Fruit fly (Drosophila melanogaster): Measurements from ENCODE around the gene Vps60.

The Vps60 gene

dm6 chr3L:17621451-17621946, at the start of gene Vps60, which contains the start of gene anchor:
Vps60 (minus strand) TSS chr3L:17621625.
anchor (plus strand) TSS chr3L:17621824.
- no peak for TF ChIP-seq CG8301 (tag; optimal IDR thresholded peaks at IDR 0.05)
- TF ChIP-seq CG34367 (tag; optimal IDR thresholded peaks at IDR 0.05), result no peak
- peak; percentile 43 for TF ChIP-seq Snoo (tag; optimal IDR thresholded peaks at IDR 0.05)
- TF ChIP-seq CG10348 (GFP tag; IDR thresholded peaks at IDR 0.05), result no peak
- no peak for TF ChIP-seq gl (tag; optimal IDR thresholded peaks at IDR 0.05)
- no peak; the same call in 2 of the 3 replicates for TF ChIP-seq CG4496 (GFP tag; IDR thresholded peaks at IDR 0.05)
- peak; percentile 19 for TF ChIP-seq CG8159 (tag; optimal IDR thresholded peaks at IDR 0.05)
- peak; percentile 10; the same call in 1 of the 2 replicates for TF ChIP-seq CG32121 (GFP tag; IDR thresholded peaks at IDR 0.05)
- no peak for TF ChIP-seq Pif1A (GFP tag; optimal IDR thresholded peaks at IDR 0.05)
- TF ChIP-seq CG9948 (tag; optimal IDR thresholded peaks at IDR 0.05), result no peak
- TF ChIP-seq Pif1B (GFP tag; optimal IDR thresholded peaks at IDR 0.05), result peak; percentile 32
- TF ChIP-seq fd96Ca (GFP tag; IDR thresholded peaks at IDR 0.05), result no peak
- TF ChIP-seq CG13204 (GFP tag; optimal IDR thresholded peaks at IDR 0.05), result no peak
- no peak for TF ChIP-seq CG14655 (GFP tag; optimal IDR thresholded peaks at IDR 0.05)
- peak; percentile 24 for TF ChIP-seq CG15710 (tag; optimal IDR thresholded peaks at IDR 0.05)
- peak; percentile 41 for TF ChIP-seq EcR (GFP tag; optimal IDR thresholded peaks at IDR 0.05)
- TF ChIP-seq rn (GFP tag; IDR thresholded peaks at IDR 0.05), result no peak
- no peak for TF ChIP-seq D1 (tag; optimal IDR thresholded peaks at IDR 0.05)
- TF ChIP-seq CG17806 (tag; optimal IDR thresholded peaks at IDR 0.05), result peak; percentile 11
- TF ChIP-seq Ets98B (GFP tag; IDR thresholded peaks at IDR 0.05), result no peak
- 0 out of 2 replicates have a peak, but pooled peaks have one; percentile 15 for TF ChIP-seq CG12605 (GFP tag; IDR thresholded peaks at IDR 0.05)

dm6 chr3L:17668945-17669779, 47.7 kb upstream of the Vps60 start, which contains the start of gene Crtc:
Crtc (minus strand) TSS chr3L:17669234.
- TF ChIP-seq CG12605 (GFP tag; IDR thresholded peaks at IDR 0.05) (no peak), Pif1A (GFP tag; optimal IDR thresholded peaks at IDR 0.05) (peak; percentile 12), D1 (tag; optimal IDR thresholded peaks at IDR 0.05) (peak; percentile 51), EcR (GFP tag; optimal IDR thresholded peaks at IDR 0.05) (peak; percentile 13), rn (GFP tag; IDR thresholded peaks at IDR 0.05) (no peak), CG17806 (tag; optimal IDR thresholded peaks at IDR 0.05) (no peak)

- TF ChIP-seq CG10348 (GFP tag; IDR thresholded peaks at IDR 0.05) (no peak), CG12605 (GFP tag; IDR thresholded peaks at IDR 0.05) (peak; percentile 33; the same call in 1 of the 2 replicates), D1 (tag; optimal IDR thresholded peaks at IDR 0.05) (no peak), CG8159 (tag; optimal IDR thresholded peaks at IDR 0.05) (no peak), Ets98B (GFP tag; IDR thresholded peaks at IDR 0.05) (peak; percentile 15; the same call in 1 of the 2 replicates), fd96Ca (GFP tag; IDR thresholded peaks at IDR 0.05) (no peak), CG32121 (GFP tag; IDR thresholded peaks at IDR 0.05) (peak; percentile 20; the same call in 1 of the 2 replicates), Pif1A (GFP tag; optimal IDR thresholded peaks at IDR 0.05) (no peak), rn (GFP tag; IDR thresholded peaks at IDR 0.05) (no peak), CG15710 (tag; optimal IDR thresholded peaks at IDR 0.05) (no peak), CG4496 (GFP tag; IDR thresholded peaks at IDR 0.05) (peak; percentile 56), gl (tag; optimal IDR thresholded peaks at IDR 0.05) (peak; percentile 21), Snoo (tag; optimal IDR thresholded peaks at IDR 0.05) (no peak), CG14655 (GFP tag; optimal IDR thresholded peaks at IDR 0.05) (peak; percentile 4), EcR (GFP tag; optimal IDR thresholded peaks at IDR 0.05) (no peak), CG17806 (tag; optimal IDR thresholded peaks at IDR 0.05) (no peak), CG8301 (tag; optimal IDR thresholded peaks at IDR 0.05) (peak; percentile 18), CG13204 (GFP tag; optimal IDR thresholded peaks at IDR 0.05) (no peak), CG34367 (tag; optimal IDR thresholded peaks at IDR 0.05) (no peak), CG9948 (tag; optimal IDR thresholded peaks at IDR 0.05) (no peak), Pif1B (GFP tag; optimal IDR thresholded peaks at IDR 0.05) (no peak)
Measured at dm6 chr3L:17668386-17668944, 47.0 kb upstream of the Vps60 start.

dm6 chr3L:17667642-17668362, 46.4 kb upstream of the Vps60 start:
- TF ChIP-seq fd96Ca (GFP tag; IDR thresholded peaks at IDR 0.05), result no peak
- TF ChIP-seq Pif1A (GFP tag; optimal IDR thresholded peaks at IDR 0.05), result no peak
- TF ChIP-seq CG12605 (GFP tag; IDR thresholded peaks at IDR 0.05), result peak; percentile 10; the same call in 1 of the 2 replicates
- no peak for TF ChIP-seq CG14655 (GFP tag; optimal IDR thresholded peaks at IDR 0.05)
- no peak for TF ChIP-seq CG32121 (GFP tag; IDR thresholded peaks at IDR 0.05)
- TF ChIP-seq CG15710 (tag; optimal IDR thresholded peaks at IDR 0.05), result no peak
- TF ChIP-seq CG4496 (GFP tag; IDR thresholded peaks at IDR 0.05), result no peak

dm6 chr3L:17665084-17665576, 43.7 kb upstream of the Vps60 start:
- TF ChIP-seq rn (GFP tag; IDR thresholded peaks at IDR 0.05), result no peak
- no peak for TF ChIP-seq CG10348 (GFP tag; IDR thresholded peaks at IDR 0.05)
- peak; percentile 60 for TF ChIP-seq EcR (GFP tag; optimal IDR thresholded peaks at IDR 0.05)
- TF ChIP-seq Ets98B (GFP tag; IDR thresholded peaks at IDR 0.05), result no peak
- no peak for TF ChIP-seq CG8301 (tag; optimal IDR thresholded peaks at IDR 0.05)
- TF ChIP-seq CG13204 (GFP tag; optimal IDR thresholded peaks at IDR 0.05), result peak; percentile 32
- no peak for TF ChIP-seq CG14655 (GFP tag; optimal IDR thresholded peaks at IDR 0.05)
- TF ChIP-seq CG32121 (GFP tag; IDR thresholded peaks at IDR 0.05), result no peak
- no peak for TF ChIP-seq Snoo (tag; optimal IDR thresholded peaks at IDR 0.05)
- TF ChIP-seq CG9948 (tag; optimal IDR thresholded peaks at IDR 0.05), result no peak
- no peak for TF ChIP-seq CG12605 (GFP tag; IDR thresholded peaks at IDR 0.05)
- no peak for TF ChIP-seq gl (tag; optimal IDR thresholded peaks at IDR 0.05)
- TF ChIP-seq CG4496 (GFP tag; IDR thresholded peaks at IDR 0.05), result no peak
- no peak for TF ChIP-seq Pif1A (GFP tag; optimal IDR thresholded peaks at IDR 0.05)
